Worm (Caenorhabditis elegans) whole organism, L4/young adult: ENCODE measurements around the gene C09F5.1.

Experiments
- W03F9.2 ChIP-seq: fragments of 150-350 bp; optimal IDR thresholded peaks from 2 replicates; lab custom pipeline; 2014; ENCODE audit warnings: missing biosample characterization, missing genetic modification characterization
- him-1 ChIP-seq: sonication (generic microtip); optimal IDR thresholded peaks from 2 replicates; lab custom pipeline; 2016; ENCODE audit warnings: missing genotype, missing genetic modification reagents, missing genetic modification characterization, missing compliant biosample characterization

DNA sequence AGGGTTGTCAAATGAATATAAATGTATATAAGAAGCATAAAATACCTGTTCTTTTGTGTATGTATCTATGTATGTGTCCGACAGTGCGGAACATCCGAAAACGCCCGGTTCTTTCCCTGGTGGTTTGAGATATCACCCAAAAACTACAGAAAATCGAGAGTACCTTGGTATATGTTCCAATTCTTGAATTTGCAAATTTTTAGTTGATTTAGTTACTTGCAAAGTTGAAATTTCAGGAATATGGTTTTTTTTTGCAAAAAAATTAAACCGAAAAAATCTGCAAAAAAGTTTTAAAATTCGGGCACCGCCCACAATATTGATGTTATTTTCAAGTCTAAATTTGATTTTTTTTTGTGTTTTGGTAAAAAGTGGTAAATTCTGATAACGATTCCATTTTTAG lies 41.0 kb upstream of the C09F5.1 start, which contains the start of gene T19C3.2:
- TF ChIP-seq him-1 (tag; lab: Kevin White, UChicago): no peak
- no peak for TF ChIP-seq W03F9.2
